Fruit fly (Drosophila melanogaster): ENCODE data around the gene CG33939.

DNA sequence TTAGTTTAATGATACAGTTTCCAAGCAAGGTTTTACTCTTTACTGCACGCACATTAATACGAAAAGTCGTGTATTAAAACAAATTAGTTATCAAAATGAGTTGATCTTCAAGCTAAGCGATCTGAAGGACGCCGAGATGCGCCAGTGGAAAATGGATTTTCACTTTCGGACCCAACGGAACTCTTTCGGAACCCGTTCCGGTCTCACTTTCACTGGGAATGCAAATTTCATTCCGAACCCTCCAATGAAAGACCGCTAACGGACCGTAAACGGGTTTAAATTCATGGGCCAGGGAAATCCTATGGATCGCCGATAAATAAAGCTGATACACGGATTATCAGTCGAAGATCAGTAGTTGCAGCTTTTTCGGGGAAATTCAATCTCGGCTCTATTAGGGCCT lies 11.3 kb downstream of the CG33939 start:
- TF ChIP-seq psq (optimal IDR thresholded peaks at IDR 0.05) (no peak), EcR (GFP tag; optimal IDR thresholded peaks at IDR 0.05) (no peak)

All from whole organism.